Worm (Caenorhabditis elegans) whole organism, L1 larva: Measurements from ENCODE around the gene tpp-2.

ENCODE experiments used
- C04F5.9 ChIP-seq: sonication (generic microtip); optimal IDR thresholded peaks from 2 replicates; lab custom pipeline; 2016; ENCODE audit warnings: missing genetic modification characterization, missing compliant biosample characterization
- C16A3.4 ChIP-seq: fragments of 150-350 bp; optimal IDR thresholded peaks from 2 replicates; lab custom pipeline; 2014; ENCODE audit warnings: missing biosample characterization, missing genetic modification characterization
- F16B12.6 ChIP-seq: fragments of 150-350 bp; optimal IDR thresholded peaks from 2 replicates; lab custom pipeline; 2014; ENCODE audit warnings: missing biosample characterization, missing genetic modification characterization
- aly-2 ChIP-seq: fragments of 150-350 bp; optimal IDR thresholded peaks from 2 replicates; lab custom pipeline; 2014; ENCODE audit warnings: missing biosample characterization, missing genetic modification characterization
- blmp-1 ChIP-seq: fragments of 150-350 bp; optimal IDR thresholded peaks from 2 replicates; lab custom pipeline; 2014; ENCODE audit warnings: missing biosample characterization, missing genetic modification characterization
- ceh-63 ChIP-seq: fragments of 200-800 bp; sonication (Bioruptor generic); optimal IDR thresholded peaks from 2 replicates; lab custom pipeline; 2018; ENCODE audit warnings: mild to moderate bottlenecking, missing genetic modification characterization, missing compliant biosample characterization
- ceh-82 ChIP-seq, 3 experiments: fragments of 150-350 bp in 1 of 3; sonication (generic microtip) in 2 of 3; optimal IDR thresholded peaks; 2 replicates each; lab custom pipeline; 2014 to 2017; ENCODE audit warnings: missing biosample characterization in 3 of 3, missing genetic modification characterization in 3 of 3
- ceh-88 ChIP-seq: fragments of 200-800 bp; sonication (Bioruptor generic); IDR thresholded peaks from 2 replicates; pipeline ENCODE4 v1.3.6; 2022; ENCODE audit warnings: missing genetic modification characterization, missing compliant biosample characterization
- ceh-90 ChIP-seq: sonication (generic microtip); optimal IDR thresholded peaks from 2 replicates; lab custom pipeline; 2016; ENCODE audit warnings: missing genetic modification characterization, missing compliant biosample characterization
- dpl-1 ChIP-seq, 3 experiments: fragments of 150-350 bp in 2 of 3; sonication (generic microtip) in 1 of 3; optimal IDR thresholded peaks; 2 replicates each; lab custom pipeline; 2014 to 2017; ENCODE audit warnings: missing biosample characterization in 3 of 3, missing genetic modification characterization in 3 of 3, missing genetic modification reagents in 3 of 3
- efl-3 ChIP-seq: fragments of 200-800 bp; sonication (Bioruptor generic); optimal IDR thresholded peaks from 2 replicates; lab custom pipeline; 2018; ENCODE audit warnings: mild to moderate bottlenecking, missing genetic modification characterization, missing compliant biosample characterization
- egl-13 ChIP-seq: sonication (generic microtip); optimal IDR thresholded peaks from 2 replicates; lab custom pipeline; 2016; ENCODE audit warnings: missing genotype, missing genetic modification reagents, missing genetic modification characterization, missing compliant biosample characterization
- egl-27 ChIP-seq, 2 experiments: fragments of 150-350 bp in 1 of 2; sonication (generic microtip); optimal IDR thresholded peaks; 3 replicates each; lab custom pipeline; 2017 to 2018; ENCODE audit warnings: missing biosample characterization in 2 of 2, missing genetic modification characterization in 2 of 2, missing genetic modification reagents in 2 of 2
- elt-2 ChIP-seq: sonication (generic microtip); optimal IDR thresholded peaks from 2 replicates; lab custom pipeline; 2016; ENCODE audit warnings: missing genetic modification characterization, mild to moderate bottlenecking, inconsistent platforms, missing compliant biosample characterization, missing genetic modification reagents
- elt-3 ChIP-seq, 6 experiments: fragments of 150-350 bp in 1 of 6; sonication (generic microtip); optimal IDR thresholded peaks; 2 replicates each; lab custom pipeline; 2017 to 2018; ENCODE audit warnings: missing biosample characterization in 6 of 6, missing genetic modification characterization in 6 of 6, inconsistent platforms in 1 of 6
- fkh-10 ChIP-seq: sonication (generic microtip); optimal IDR thresholded peaks from 2 replicates; lab custom pipeline; 2017; ENCODE audit warnings: missing biosample characterization, missing genetic modification reagents, missing genetic modification characterization
- fkh-4 ChIP-seq: sonication (generic microtip); optimal IDR thresholded peaks from 2 replicates; lab custom pipeline; 2016; ENCODE audit warnings: missing compliant biosample characterization, missing genetic modification characterization, borderline replicate concordance
- fkh-8 ChIP-seq: sonication (generic microtip); optimal IDR thresholded peaks from 2 replicates; lab custom pipeline; 2016; ENCODE audit warnings: mild to moderate bottlenecking, missing genetic modification characterization, missing compliant biosample characterization
- hlh-4 ChIP-seq: sonication (generic microtip); optimal IDR thresholded peaks from 2 replicates; lab custom pipeline; 2016; ENCODE audit warnings: mild to moderate bottlenecking, missing genetic modification characterization, missing compliant biosample characterization
- irx-1 ChIP-seq: sonication (generic microtip); optimal IDR thresholded peaks from 2 replicates; lab custom pipeline; 2016; ENCODE audit warnings: missing genetic modification characterization, missing compliant biosample characterization
- lin-13 ChIP-seq: fragments of 150-350 bp; optimal IDR thresholded peaks from 2 replicates; lab custom pipeline; 2014; ENCODE audit warnings: missing biosample characterization, missing genetic modification reagents, missing genetic modification characterization
- lin-14 ChIP-seq: fragments of 200-800 bp; sonication (Bioruptor generic); optimal IDR thresholded peaks from 2 replicates; lab custom pipeline; 2018; ENCODE audit warnings: mild to moderate bottlenecking, missing genetic modification characterization, moderate library complexity, missing compliant biosample characterization
- lin-15B ChIP-seq: fragments of 150-350 bp; sonication (generic microtip); optimal IDR thresholded peaks from 3 replicates; lab custom pipeline; 2014; ENCODE audit warnings: missing biosample characterization, missing genetic modification characterization
- lin-35 ChIP-seq, 2 experiments: fragments of 150-350 bp; optimal IDR thresholded peaks; 2 replicates each; lab custom pipeline; 2014; ENCODE audit warnings: missing biosample characterization in 2 of 2, missing genetic modification characterization in 2 of 2, missing genetic modification reagents in 2 of 2
- lsy-2 ChIP-seq, 2 experiments: fragments of 150-350 bp; optimal IDR thresholded peaks; 2 replicates each; lab custom pipeline; 2014; ENCODE audit warnings: missing biosample characterization in 2 of 2, missing genetic modification characterization in 2 of 2
- mab-9 ChIP-seq: fragments of 200-800 bp; sonication (Bioruptor generic); IDR thresholded peaks from 2 replicates; pipeline ENCODE4 v1.3.6; 2022; ENCODE audit warnings: missing genetic modification reagents, missing genetic modification characterization, missing compliant biosample characterization
- mef-2 ChIP-seq: fragments of 150-350 bp; optimal IDR thresholded peaks from 2 replicates; lab custom pipeline; 2014; ENCODE audit warnings: missing biosample characterization, missing genetic modification characterization
- mep-1 ChIP-seq: fragments of 150-350 bp; optimal IDR thresholded peaks from 2 replicates; lab custom pipeline; 2014; ENCODE audit warnings: missing biosample characterization, missing genetic modification characterization
- nhr-11 ChIP-seq: fragments of 150-350 bp; optimal IDR thresholded peaks from 2 replicates; lab custom pipeline; 2014; ENCODE audit warnings: missing biosample characterization, missing genetic modification characterization
- nhr-19 ChIP-seq: fragments of 200-800 bp; sonication (Bioruptor generic); conservative IDR thresholded peaks from 2 replicates; pipeline ENCODE4 v1.3.6; 2022; ENCODE audit warnings: missing genetic modification characterization, missing compliant biosample characterization
- nhr-20 ChIP-seq: sonication (generic microtip); optimal IDR thresholded peaks from 2 replicates; lab custom pipeline; 2016; ENCODE audit warnings: mild to moderate bottlenecking, missing genetic modification characterization, missing compliant biosample characterization
- nhr-237 ChIP-seq: fragments of 150-350 bp; optimal IDR thresholded peaks from 2 replicates; lab custom pipeline; 2014; ENCODE audit warnings: missing biosample characterization, missing genetic modification characterization
- nhr-28 ChIP-seq: fragments of 150-350 bp; optimal IDR thresholded peaks from 2 replicates; lab custom pipeline; 2014; ENCODE audit warnings: missing biosample characterization, missing genetic modification characterization
- nhr-71 ChIP-seq: sonication (generic microtip); optimal IDR thresholded peaks from 2 replicates; lab custom pipeline; 2016; ENCODE audit warnings: mild to moderate bottlenecking, missing genetic modification characterization, moderate library complexity, missing compliant biosample characterization
- nhr-76 ChIP-seq: sonication (generic microtip); optimal IDR thresholded peaks from 2 replicates; lab custom pipeline; 2017; ENCODE audit warnings: missing biosample characterization, missing genetic modification characterization
- nhr-77 ChIP-seq: fragments of 150-350 bp; optimal IDR thresholded peaks from 2 replicates; lab custom pipeline; 2014; ENCODE audit warnings: missing biosample characterization, missing genetic modification characterization
- nhr-84 ChIP-seq: sonication (generic microtip); optimal IDR thresholded peaks from 2 replicates; lab custom pipeline; 2017; ENCODE audit warnings: missing biosample characterization, missing genetic modification characterization
- nhr-85 ChIP-seq: sonication (generic microtip); peaks from one replicate; lab custom pipeline; 2016; ENCODE audit warnings: missing genetic modification characterization, inconsistent platforms, missing compliant biosample characterization
- nhr-90 ChIP-seq: sonication (generic microtip); optimal IDR thresholded peaks from 2 replicates; lab custom pipeline; 2016; ENCODE audit warnings: mild to moderate bottlenecking, missing genetic modification characterization, missing compliant biosample characterization; ENCODE audit not compliant: poor library complexity
- pax-3 ChIP-seq: fragments of 200-800 bp; sonication (Bioruptor generic); optimal IDR thresholded peaks from 2 replicates; lab custom pipeline; 2018; ENCODE audit warnings: mild to moderate bottlenecking, missing genetic modification characterization, moderate library complexity, missing compliant biosample characterization
- rnt-1 ChIP-seq: sonication (generic microtip); optimal IDR thresholded peaks from 2 replicates; lab custom pipeline; 2016; ENCODE audit warnings: mild to moderate bottlenecking, missing genetic modification characterization, moderate library complexity, missing compliant biosample characterization
- skn-1 ChIP-seq: fragments of 150-350 bp; optimal IDR thresholded peaks from 2 replicates; lab custom pipeline; 2014; ENCODE audit warnings: missing biosample characterization, missing genetic modification characterization
- snpc-4 ChIP-seq: fragments of 150-350 bp; optimal IDR thresholded peaks from 2 replicates; lab custom pipeline; 2014; ENCODE audit warnings: missing biosample characterization, missing genetic modification characterization
- snu-23 ChIP-seq: sonication (generic microtip); optimal IDR thresholded peaks from 2 replicates; lab custom pipeline; 2016; ENCODE audit warnings: missing genetic modification characterization, missing compliant biosample characterization
- sox-4 ChIP-seq: sonication (generic microtip); optimal IDR thresholded peaks from 2 replicates; lab custom pipeline; 2016; ENCODE audit warnings: missing genetic modification characterization, missing compliant biosample characterization
- sup-37 ChIP-seq: fragments of 200-800 bp; sonication (Bioruptor generic); optimal IDR thresholded peaks from 2 replicates; lab custom pipeline; 2018; ENCODE audit warnings: mild to moderate bottlenecking, missing genetic modification characterization, missing compliant biosample characterization
- swsn-7 ChIP-seq: sonication (generic microtip); optimal IDR thresholded peaks from 2 replicates; lab custom pipeline; 2016; ENCODE audit warnings: missing genetic modification characterization, missing compliant biosample characterization
- unc-62 ChIP-seq: fragments of 150-350 bp; optimal IDR thresholded peaks from 2 replicates; lab custom pipeline; 2014; ENCODE audit warnings: missing biosample characterization, missing genetic modification reagents, missing genetic modification characterization
- unc-86 ChIP-seq: sonication (generic microtip); optimal IDR thresholded peaks from 2 replicates; lab custom pipeline; 2016; ENCODE audit warnings: missing genetic modification characterization, missing compliant biosample characterization
- xbp-1 ChIP-seq: sonication (generic microtip); optimal IDR thresholded peaks from 2 replicates; lab custom pipeline; 2016; ENCODE audit warnings: missing genetic modification characterization, missing compliant biosample characterization
- zag-1 ChIP-seq: fragments of 150-350 bp; optimal IDR thresholded peaks from 2 replicates; lab custom pipeline; 2014; ENCODE audit warnings: missing biosample characterization, missing genetic modification characterization
- zip-4 ChIP-seq: fragments of 200-800 bp; sonication (Bioruptor generic); optimal IDR thresholded peaks from 2 replicates; lab custom pipeline; 2018; ENCODE audit warnings: mild to moderate bottlenecking, missing genetic modification characterization, moderate library complexity, missing compliant biosample characterization
- ztf-11 ChIP-seq, 2 experiments: sonication (generic microtip); optimal IDR thresholded peaks; 2 replicates each; lab custom pipeline; 2016 to 2017; ENCODE audit warnings: missing genetic modification characterization in 2 of 2, missing biosample characterization in 1 of 2, missing compliant biosample characterization in 1 of 2

Gene tpp-2

ce11 chrII:6097441-6097840 lies at the start of gene tpp-2, which contains the start of gene rbbp-5:
TSS of gene tpp-2 (minus strand) at chrII:6097597.
TSS of gene rbbp-5 (plus strand) at chrII:6097830.
- TF ChIP-seq nhr-84 (tag; lab: Kevin White, UChicago) (no peak), nhr-76 (no peak), ceh-63 (GFP tag; lab: Kevin White, UChicago) (no peak), hlh-4 (no peak), fkh-8 (peak; percentile 53), swsn-7 (tag; lab: Kevin White, UChicago) (peak; percentile 60), aly-2 (no peak), C04F5.9 (tag; lab: Kevin White, UChicago) (peak; percentile 50), mab-9 (0 out of 2 replicates have a peak, but pooled peaks have one; percentile 33), lin-35 (GFP tag; optimal IDR thresholded peaks at IDR 0.05; lab: Kevin White, UChicago) (peak; percentile 60 to 71), efl-3 (GFP tag; lab: Kevin White, UChicago) (no peak), rnt-1 (tag; lab: Kevin White, UChicago) (peak; percentile 94), ceh-90 (tag; lab: Kevin White, UChicago) (peak; percentile 80), snu-23 (GFP tag; lab: Kevin White, UChicago) (peak; percentile 74), egl-13 (tag; lab: Kevin White, UChicago) (peak; percentile 42), elt-3 (tag; optimal IDR thresholded peaks at IDR 0.05; lab: Kevin White, UChicago) (peak in 1 of 6 experiments; percentile 0), nhr-237 (no peak), lin-13 (GFP tag; lab: Kevin White, UChicago) (peak; percentile 21), nhr-11 (tag; lab: Kevin White, UChicago) (no peak), nhr-71 (tag; lab: Kevin White, UChicago) (peak; percentile 78), blmp-1 (peak; percentile 56), lin-15B (peak; percentile 6), egl-27 (tag; optimal IDR thresholded peaks at IDR 0.05; lab: Kevin White, UChicago) (no peak), irx-1 (tag; lab: Kevin White, UChicago) (peak; percentile 58), zip-4 (no peak), nhr-90 (tag; lab: Kevin White, UChicago) (peak; percentile 73), nhr-77 (tag; lab: Kevin White, UChicago) (no peak), fkh-4 (peak; percentile 66), ceh-82 (tag; optimal IDR thresholded peaks at IDR 0.05; lab: Kevin White, UChicago) (peak; percentile 33 to 52 (median 42)), nhr-85 (tag; lab: Kevin White, UChicago) (peak; percentile 82), lsy-2 (tag; optimal IDR thresholded peaks at IDR 0.05; lab: Kevin White, UChicago) (peak; percentile 63 to 73), C16A3.4 (tag; lab: Kevin White, UChicago) (peak; percentile 32), ceh-88 (no peak), dpl-1 (GFP tag; optimal IDR thresholded peaks at IDR 0.05; lab: Kevin White, UChicago) (peak; percentile 53 to 75 (median 67)), snpc-4 (tag; lab: Kevin White, UChicago) (no peak), fkh-10 (GFP tag; lab: Kevin White, UChicago) (no peak), mef-2 (no peak), nhr-28 (tag; lab: Kevin White, UChicago) (no peak), zag-1 (tag; lab: Kevin White, UChicago) (no peak), unc-62 (no peak), pax-3 (tag; lab: Kevin White, UChicago) (peak; percentile 45), xbp-1 (tag; lab: Kevin White, UChicago) (peak; percentile 66), unc-86 (tag; lab: Kevin White, UChicago) (peak; percentile 34), sox-4 (tag; lab: Kevin White, UChicago) (no peak), ztf-11 (tag; optimal IDR thresholded peaks at IDR 0.05; lab: Kevin White, UChicago) (peak in 1 of 2 experiments; percentile 82), lin-14 (peak; percentile 76), skn-1 (peak; percentile 72), nhr-20 (tag; lab: Kevin White, UChicago) (peak; percentile 66), nhr-19 (GFP tag; lab: Robert Waterston, UW) (peak; percentile 59), sup-37 (no peak), elt-2 (tag; lab: Kevin White, UChicago) (no peak), mep-1 (tag; lab: Kevin White, UChicago) (peak; percentile 42), F16B12.6 (tag; lab: Kevin White, UChicago) (no peak)
